Fruit fly (Drosophila melanogaster) whole organism: Measurements from ENCODE around the gene ND-B16.6.

ENCODE experiments used
- CG8478 ChIP-seq: fragments of >200 bp; optimal IDR thresholded peaks from 2 replicates; lab custom pipeline; 2018; ENCODE audit warnings: inconsistent platforms
- Dll ChIP-seq: fragments of >200 bp; optimal IDR thresholded peaks from 2 replicates; lab custom pipeline; 2017
- pan ChIP-seq: fragments of >200 bp; optimal IDR thresholded peaks from 2 replicates; lab custom pipeline; 2017
- psq ChIP-seq: fragments of >200 bp; optimal IDR thresholded peaks from 2 replicates; lab custom pipeline; 2017
- usp ChIP-seq: fragments of >200 bp; optimal IDR thresholded peaks from 2 replicates; lab custom pipeline; 2017; ENCODE audit warnings: missing biosample characterization, missing genetic modification characterization, mixed read lengths

dm6 chrX:6375636-6376035 is 25.4 kb upstream of the ND-B16.6 start:
- TF ChIP-seq CG8478 (no peak), psq (lab: Kevin White, UChicago) (no peak), pan (lab: Kevin White, UChicago) (no peak), usp (no peak), Dll (lab: Kevin White, UChicago) (no peak)
